Worm (Caenorhabditis elegans) whole organism, young adult: ENCODE data around the gene F20D6.6.

Experiments
- B0035.1 ChIP-seq: sonication (generic microtip); optimal IDR thresholded peaks from 2 replicates; lab custom pipeline; 2016; ENCODE audit warnings: missing genetic modification characterization, mild to moderate bottlenecking, missing compliant biosample characterization, missing genotype, missing genetic modification reagents
- C17E4.6 ChIP-seq: fragments of 200-800 bp; sonication (Bioruptor generic); IDR thresholded peaks from 2 replicates; pipeline ENCODE4 v1.3.6; 2022; ENCODE audit warnings: missing genetic modification reagents, missing genetic modification characterization, missing compliant biosample characterization
- F22D6.2 ChIP-seq: sonication (generic microtip); optimal IDR thresholded peaks from 2 replicates; lab custom pipeline; 2016; ENCODE audit warnings: mild to moderate bottlenecking, missing genetic modification characterization, missing compliant biosample characterization
- F23B12.7 ChIP-seq: sonication (generic microtip); optimal IDR thresholded peaks from 2 replicates; lab custom pipeline; 2017; ENCODE audit warnings: missing genetic modification characterization, mild to moderate bottlenecking, missing compliant biosample characterization, antibody characterized with exemption, moderate library complexity; ENCODE audit not compliant: insufficient read depth
- F33H1.4 ChIP-seq: fragments of 200-800 bp; sonication (Bioruptor generic); IDR thresholded peaks from 2 replicates; pipeline ENCODE4 v1.3.6; 2022; ENCODE audit warnings: missing genetic modification reagents, missing genetic modification characterization, missing compliant biosample characterization
- F37B4.10 ChIP-seq: fragments of 200-800 bp; sonication (Bioruptor generic); IDR thresholded peaks from 2 replicates; pipeline ENCODE4 v1.3.6; 2022; ENCODE audit warnings: missing genetic modification characterization, missing compliant biosample characterization
- F39B2.1 ChIP-seq: fragments of 200-800 bp; sonication (Bioruptor generic); IDR thresholded peaks from 2 replicates; pipeline ENCODE4 v1.3.6; 2022; ENCODE audit warnings: missing genetic modification reagents, missing genetic modification characterization, missing compliant biosample characterization
- F49E8.2 ChIP-seq: sonication (generic microtip); optimal IDR thresholded peaks from 3 replicates; lab custom pipeline; 2017; ENCODE audit warnings: missing genetic modification characterization, mild to moderate bottlenecking, missing compliant biosample characterization, antibody characterized with exemption, moderate library complexity; ENCODE audit not compliant: insufficient read depth
- F52B5.7 ChIP-seq: sonication (generic microtip); optimal IDR thresholded peaks from 2 replicates; lab custom pipeline; 2016; ENCODE audit warnings: mild to moderate bottlenecking, missing genetic modification characterization, missing compliant biosample characterization
- Y56A3A.18 ChIP-seq: fragments of 200-800 bp; sonication (Bioruptor generic); IDR thresholded peaks from 2 replicates; pipeline ENCODE4 v1.3.6; 2022; ENCODE audit warnings: missing genetic modification reagents, missing genetic modification characterization, missing compliant biosample characterization
- Y67H2A.10 ChIP-seq: fragments of 200-800 bp; sonication (Bioruptor generic); conservative IDR thresholded peaks from 2 replicates; pipeline ENCODE4 v1.3.6; 2022; ENCODE audit warnings: missing genetic modification reagents, missing genetic modification characterization, missing compliant biosample characterization
- ama-1 ChIP-seq, 3 experiments: fragments of 150-350 bp in 1 of 3; sonication (generic microtip) in 2 of 3; optimal IDR thresholded peaks; 2 replicates each; lab custom pipeline; 2014 to 2018; ENCODE audit warnings: missing biosample characterization in 2 of 3, missing genetic modification characterization in 2 of 3, missing genetic modification reagents in 2 of 3
- atf-7 ChIP-seq: sonication (generic microtip); optimal IDR thresholded peaks from 2 replicates; lab custom pipeline; 2017; ENCODE audit warnings: mild to moderate bottlenecking, missing genetic modification characterization, missing compliant biosample characterization
- attf-3 ChIP-seq: fragments of 200-800 bp; sonication (Bioruptor generic); conservative IDR thresholded peaks from 2 replicates; pipeline ENCODE4 v1.3.6; 2022; ENCODE audit warnings: missing genetic modification reagents, missing genetic modification characterization, missing compliant biosample characterization
- ceh-40 ChIP-seq: fragments of 200-800 bp; sonication (Bioruptor generic); IDR thresholded peaks from 2 replicates; pipeline ENCODE4 v1.3.6; 2022; ENCODE audit warnings: missing genetic modification characterization, missing compliant biosample characterization
- ceh-79 ChIP-seq: sonication (generic microtip); optimal IDR thresholded peaks from 2 replicates; lab custom pipeline; 2017; ENCODE audit warnings: mild to moderate bottlenecking, missing genetic modification characterization, missing compliant biosample characterization
- chd-7 ChIP-seq: sonication (generic microtip); optimal IDR thresholded peaks from 2 replicates; lab custom pipeline; 2016; ENCODE audit warnings: mild to moderate bottlenecking, missing genetic modification characterization, moderate library complexity, missing compliant biosample characterization
- efl-1 ChIP-seq: fragments of 150-350 bp; optimal IDR thresholded peaks from 2 replicates; lab custom pipeline; 2014; ENCODE audit warnings: missing biosample characterization, missing genetic modification reagents, missing genetic modification characterization
- egl-18 ChIP-seq: fragments of 200-800 bp; sonication (Bioruptor generic); IDR thresholded peaks from 2 replicates; pipeline ENCODE4 v1.3.6; 2022; ENCODE audit warnings: missing genetic modification reagents, missing genetic modification characterization, missing compliant biosample characterization
- ets-4 ChIP-seq: fragments of 200-800 bp; sonication (Bioruptor generic); optimal IDR thresholded peaks from 2 replicates; lab custom pipeline; 2018; ENCODE audit warnings: mild to moderate bottlenecking, missing genetic modification characterization, missing compliant biosample characterization
- hlh-26 ChIP-seq: fragments of 200-800 bp; sonication (Bioruptor generic); conservative IDR thresholded peaks from 2 replicates; pipeline ENCODE4 v1.3.6; 2022; ENCODE audit warnings: missing genetic modification reagents, missing genetic modification characterization, missing compliant biosample characterization
- hrde-1 ChIP-seq: sonication (generic microtip); optimal IDR thresholded peaks from 2 replicates; lab custom pipeline; 2016; ENCODE audit warnings: missing genetic modification characterization, mild to moderate bottlenecking, missing compliant biosample characterization, moderate library complexity, missing genotype, missing genetic modification reagents, borderline replicate concordance
- hsf-1 ChIP-seq: fragments of 200-800 bp; sonication (Bioruptor generic); IDR thresholded peaks from 2 replicates; pipeline ENCODE4 v1.3.6; 2022; ENCODE audit warnings: missing genetic modification reagents, missing genetic modification characterization, missing compliant biosample characterization
- let-526 ChIP-seq: fragments of 200-800 bp; sonication (Bioruptor generic); IDR thresholded peaks from 2 replicates; pipeline ENCODE4 v1.3.6; 2022; ENCODE audit warnings: missing genetic modification reagents, missing genetic modification characterization, missing compliant biosample characterization
- let-607 ChIP-seq, 2 experiments: fragments of 200-800 bp in 1 of 2; sonication (Bioruptor generic) in 1 of 2; sonication (generic microtip) in 1 of 2; optimal IDR thresholded peaks; 2 replicates each; lab custom pipeline; 2016 to 2018; ENCODE audit warnings: mild to moderate bottlenecking in 2 of 2, missing compliant biosample characterization in 2 of 2, missing genetic modification characterization in 2 of 2, moderate library complexity in 2 of 2, missing genotype in 1 of 2
- lin-40 ChIP-seq: sonication (generic microtip); optimal IDR thresholded peaks from 2 replicates; lab custom pipeline; 2016; ENCODE audit warnings: missing genetic modification characterization, mild to moderate bottlenecking, missing compliant biosample characterization, missing genotype, missing genetic modification reagents
- lir-1 ChIP-seq: fragments of 200-800 bp; sonication (Bioruptor generic); conservative IDR thresholded peaks from 2 replicates; pipeline ENCODE4 v1.3.6; 2022; ENCODE audit warnings: missing genetic modification reagents, missing genetic modification characterization, missing compliant biosample characterization
- lsy-27 ChIP-seq: sonication (generic microtip); optimal IDR thresholded peaks from 2 replicates; lab custom pipeline; 2017; ENCODE audit warnings: missing genetic modification characterization, mild to moderate bottlenecking, missing compliant biosample characterization, antibody characterized with exemption, missing genotype, borderline replicate concordance; ENCODE audit not compliant: insufficient read depth
- madf-8 ChIP-seq: fragments of 200-800 bp; sonication (Bioruptor generic); conservative IDR thresholded peaks from 2 replicates; pipeline ENCODE4 v1.3.6; 2022; ENCODE audit warnings: missing genetic modification reagents, missing genetic modification characterization, missing compliant biosample characterization
- mes-4 ChIP-seq: sonication (generic microtip); optimal IDR thresholded peaks from 2 replicates; lab custom pipeline; 2016; ENCODE audit warnings: missing genotype, missing genetic modification characterization, missing compliant biosample characterization
- pha-4 ChIP-seq: fragments of 150-350 bp; sonication (generic microtip); optimal IDR thresholded peaks from 2 replicates; lab custom pipeline; 2014; ENCODE audit warnings: missing biosample characterization, missing genetic modification reagents, missing genetic modification characterization
- snpc-4 ChIP-seq, 5 experiments: fragments of 150-350 bp in 1 of 5; sonication (generic microtip) in 4 of 5; optimal IDR thresholded peaks; 2 replicates each; lab custom pipeline; 2014 to 2018; ENCODE audit warnings: missing genetic modification characterization in 5 of 5, missing biosample characterization in 3 of 5, antibody characterized with exemption in 2 of 5, mild to moderate bottlenecking in 2 of 5, missing compliant biosample characterization in 2 of 5, missing genotype in 2 of 5, moderate library complexity in 2 of 5, missing genetic modification reagents in 1 of 5
- somi-1 ChIP-seq: fragments of 200-800 bp; sonication (Bioruptor generic); optimal IDR thresholded peaks from 2 replicates; lab custom pipeline; 2018; ENCODE audit warnings: mild to moderate bottlenecking, missing genetic modification characterization, missing compliant biosample characterization
- tlf-1 ChIP-seq: fragments of 200-800 bp; sonication (Bioruptor generic); optimal IDR thresholded peaks from 2 replicates; lab custom pipeline; 2018; ENCODE audit warnings: mild to moderate bottlenecking, missing genetic modification characterization, missing compliant biosample characterization
- unc-130 ChIP-seq: sonication (generic microtip); optimal IDR thresholded peaks from 2 replicates; lab custom pipeline; 2016; ENCODE audit warnings: missing genetic modification reagents, missing genetic modification characterization, missing compliant biosample characterization
- unc-62 ChIP-seq: fragments of 150-350 bp; optimal IDR thresholded peaks from 2 replicates; lab custom pipeline; 2014; ENCODE audit warnings: missing biosample characterization, missing genetic modification reagents, missing genetic modification characterization
- ztf-26 ChIP-seq: sonication (generic microtip); optimal IDR thresholded peaks from 2 replicates; lab custom pipeline; 2017; ENCODE audit warnings: missing genetic modification characterization, missing compliant biosample characterization

F20D6.6 gene

DNA sequence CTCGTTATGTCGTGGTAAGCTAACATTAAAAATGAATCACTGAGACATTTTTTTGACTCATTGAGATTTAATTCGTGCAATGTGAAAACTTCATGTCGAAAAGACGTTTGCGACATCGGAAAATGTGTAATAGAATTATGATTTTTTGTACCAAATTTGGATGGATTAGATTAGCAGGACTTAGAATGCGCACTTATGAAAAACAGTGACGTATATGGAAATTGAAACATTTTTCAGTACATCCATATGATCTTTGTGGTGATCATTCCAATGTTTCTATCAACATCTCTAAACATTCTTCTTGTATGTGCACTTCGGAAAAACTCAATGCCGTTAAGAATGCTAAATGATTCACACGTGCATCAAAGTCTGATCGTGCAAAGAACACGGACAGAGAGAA, 15.2 kb upstream of the F20D6.6 start:
- TF ChIP-seq tlf-1 (GFP tag; lab: Kevin White, UChicago) = no peak
- TF ChIP-seq let-607 (tag; optimal IDR thresholded peaks at IDR 0.05; lab: Kevin White, UChicago) = no peak
- TF ChIP-seq unc-130 (GFP tag; lab: Kevin White, UChicago) = no peak
- no peak for TF ChIP-seq egl-18
- no peak for TF ChIP-seq ceh-40 (GFP tag; lab: Robert Waterston, UW)
- TF ChIP-seq C17E4.6 (GFP tag; lab: Robert Waterston, UW) = no peak
- no peak for TF ChIP-seq snpc-4 (GFP tag; optimal IDR thresholded peaks at IDR 0.05; lab: Kevin White, UChicago)
- TF ChIP-seq snpc-4 (tag; optimal IDR thresholded peaks at IDR 0.05; lab: Kevin White, UChicago) = no peak
- no peak for TF ChIP-seq F23B12.7
- no peak for TF ChIP-seq F33H1.4 (GFP tag; lab: Robert Waterston, UW)
- TF ChIP-seq somi-1 (GFP tag; lab: Kevin White, UChicago) = no peak
- TF ChIP-seq F39B2.1 (GFP tag; lab: Robert Waterston, UW) = no peak
- TF ChIP-seq ceh-79 (tag; lab: Kevin White, UChicago) = no peak
- no peak for TF ChIP-seq hrde-1 (tag; lab: Kevin White, UChicago)
- no peak for TF ChIP-seq Y67H2A.10
- TF ChIP-seq ztf-26 (tag; lab: Kevin White, UChicago) = no peak
- TF ChIP-seq mes-4 (tag; lab: Kevin White, UChicago) = no peak
- no peak for TF ChIP-seq attf-3 (GFP tag; lab: Robert Waterston, UW)
- TF ChIP-seq lsy-27 (tag; lab: Kevin White, UChicago) = no peak
- TF ChIP-seq F37B4.10 = no peak
- no peak for TF ChIP-seq ama-1 (optimal IDR thresholded peaks at IDR 0.05; lab: Kevin White, UChicago)
- no peak for TF ChIP-seq ama-1 (GFP tag; optimal IDR thresholded peaks at IDR 0.05; lab: Kevin White, UChicago)

DNA sequence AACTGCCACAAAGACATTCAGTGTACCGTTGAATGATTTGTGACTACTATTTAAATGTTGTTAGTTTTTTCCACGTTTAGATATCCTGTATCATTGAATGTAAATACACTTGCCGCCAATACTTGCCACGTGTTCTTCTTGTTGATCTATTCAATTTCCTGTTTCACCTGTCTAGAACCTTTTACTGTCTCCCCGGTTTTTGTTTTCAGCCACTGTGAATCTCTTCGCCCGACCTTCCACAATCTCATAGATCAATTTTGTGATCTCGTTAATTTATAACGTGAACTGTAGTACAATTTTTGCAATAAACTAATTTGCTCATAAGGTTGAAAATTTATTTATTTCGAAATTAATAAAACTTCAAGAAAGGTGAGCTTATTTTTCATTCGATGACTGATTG, 14.4 kb upstream of the F20D6.6 start, which contains the start of gene D1014.13:
Gene D1014.13, plus strand, starts transcription at position 301 of the 400 bp plus-strand sequence.
- TF ChIP-seq F52B5.7 (tag; lab: Kevin White, UChicago) (no peak), efl-1 (GFP tag; lab: Kevin White, UChicago) (no peak), hsf-1 (no peak), Y56A3A.18 (GFP tag; lab: Robert Waterston, UW) (no peak), pha-4 (tag; lab: Kevin White, UChicago) (no peak), madf-8 (GFP tag; lab: Robert Waterston, UW) (no peak), chd-7 (tag; lab: Kevin White, UChicago) (no peak), unc-62 (GFP tag; lab: Kevin White, UChicago) (no peak), ets-4 (no peak), hlh-26 (GFP tag; lab: Robert Waterston, UW) (no peak)

DNA sequence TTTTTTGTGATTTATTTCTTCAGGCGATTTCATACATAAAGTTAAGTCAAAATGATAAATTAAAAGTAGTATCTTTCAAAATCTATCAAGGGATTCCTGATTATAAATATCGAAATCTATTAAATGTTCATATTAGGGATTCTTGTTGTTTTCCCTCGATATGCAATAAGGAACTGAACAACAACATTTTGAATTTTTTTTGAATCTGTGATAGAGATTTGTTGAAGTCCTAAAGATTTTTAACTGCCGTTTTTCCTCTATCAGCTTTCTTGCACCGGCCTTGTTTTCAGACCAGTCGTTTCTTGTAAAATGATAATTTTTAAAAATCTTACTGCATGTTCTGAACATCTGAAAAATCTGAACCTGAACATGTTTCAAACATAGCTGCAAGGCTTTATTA, 4.0 kb upstream of the F20D6.6 start:
- TF ChIP-seq ztf-26 (tag; lab: Kevin White, UChicago) (no peak), F49E8.2 (no peak), atf-7 (tag; lab: Kevin White, UChicago) (no peak), ama-1 (optimal IDR thresholded peaks at IDR 0.05; lab: Kevin White, UChicago) (no peak), ama-1 (GFP tag; optimal IDR thresholded peaks at IDR 0.05; lab: Kevin White, UChicago) (no peak), F22D6.2 (no peak), B0035.1 (tag; lab: Kevin White, UChicago) (no peak), let-526 (GFP tag; lab: Robert Waterston, UW) (no peak), lin-40 (tag; lab: Kevin White, UChicago) (no peak), C17E4.6 (GFP tag; lab: Robert Waterston, UW) (no peak), tlf-1 (GFP tag; lab: Kevin White, UChicago) (no peak), lir-1 (GFP tag; lab: Robert Waterston, UW) (no peak), F39B2.1 (GFP tag; lab: Robert Waterston, UW) (no peak)
